Worm (Caenorhabditis elegans) whole organism, L4 larva: ENCODE results near the gene F57B1.9.

Source experiments
- F10B5.3 ChIP-seq: sonication (generic microtip); optimal IDR thresholded peaks from 2 replicates; lab custom pipeline; 2016; ENCODE audit warnings: mild to moderate bottlenecking, missing genetic modification characterization, missing compliant biosample characterization
- F37D6.2 ChIP-seq: sonication (generic microtip); optimal IDR thresholded peaks from 2 replicates; lab custom pipeline; 2016; ENCODE audit warnings: mild to moderate bottlenecking, missing genetic modification characterization, missing compliant biosample characterization
- F44E2.7 ChIP-seq: fragments of 200-800 bp; sonication (Bioruptor generic); IDR thresholded peaks from 2 replicates; pipeline ENCODE4 v2.1.2; 2022; ENCODE audit warnings: missing genetic modification characterization, missing compliant biosample characterization
- T20F7.1 ChIP-seq: fragments of 200-800 bp; sonication (Bioruptor generic); optimal IDR thresholded peaks from 2 replicates; lab custom pipeline; 2018; ENCODE audit warnings: mild to moderate bottlenecking, missing genetic modification characterization, missing compliant biosample characterization
- T26A8.4 ChIP-seq: fragments of 200-800 bp; sonication (Bioruptor generic); IDR thresholded peaks from 2 replicates; pipeline ENCODE4 v1.3.6; 2022; ENCODE audit warnings: missing genetic modification characterization, missing compliant biosample characterization
- Y5F2A.4 ChIP-seq: fragments of 200-800 bp; sonication (Bioruptor generic); optimal IDR thresholded peaks from 2 replicates; lab custom pipeline; 2018; ENCODE audit warnings: mild to moderate bottlenecking, missing genetic modification characterization, missing compliant biosample characterization
- Y75B8A.6 ChIP-seq: fragments of 200-800 bp; sonication (Bioruptor generic); IDR thresholded peaks from 2 replicates; pipeline ENCODE4 v1.3.6; 2022; ENCODE audit warnings: missing genetic modification reagents, missing genetic modification characterization, missing compliant biosample characterization
- aha-1 ChIP-seq: fragments of 150-350 bp; peaks from one replicate; lab custom pipeline; 2014; ENCODE audit warnings: missing biosample characterization, missing genetic modification characterization
- attf-4 ChIP-seq: sonication (generic microtip); optimal IDR thresholded peaks from 3 replicates; lab custom pipeline; 2017; ENCODE audit warnings: missing biosample characterization, missing genetic modification characterization
- ceh-28 ChIP-seq: fragments of 150-350 bp; optimal IDR thresholded peaks from 2 replicates; lab custom pipeline; 2014; ENCODE audit warnings: missing biosample characterization, missing genetic modification reagents, missing genetic modification characterization
- ceh-62 ChIP-seq: sonication (generic microtip); optimal IDR thresholded peaks from 2 replicates; lab custom pipeline; 2017; ENCODE audit warnings: missing biosample characterization, missing genetic modification characterization
- ceh-82 ChIP-seq: sonication (generic microtip); optimal IDR thresholded peaks from 2 replicates; lab custom pipeline; 2017; ENCODE audit warnings: missing biosample characterization, missing genetic modification characterization
- cey-2 ChIP-seq: sonication (generic microtip); optimal IDR thresholded peaks from 3 replicates; lab custom pipeline; 2017; ENCODE audit warnings: missing genetic modification characterization, mild to moderate bottlenecking, missing compliant biosample characterization, antibody characterized with exemption, borderline replicate concordance; ENCODE audit not compliant: insufficient read depth
- ctbp-1 ChIP-seq: fragments of 200-800 bp; sonication (Bioruptor generic); IDR thresholded peaks from 2 replicates; pipeline ENCODE4 v1.3.6; 2022; ENCODE audit warnings: missing genetic modification reagents, missing genetic modification characterization, missing compliant biosample characterization
- daf-12 ChIP-seq: fragments of 150-350 bp; optimal IDR thresholded peaks from 2 replicates; lab custom pipeline; 2014; ENCODE audit warnings: missing biosample characterization, missing genetic modification reagents, missing genetic modification characterization
- daf-19 ChIP-seq: fragments of 200-800 bp; sonication (Bioruptor generic); conservative IDR thresholded peaks from 2 replicates; pipeline ENCODE4 v1.3.6; 2022; ENCODE audit warnings: missing genetic modification characterization, missing compliant biosample characterization
- dmd-8 ChIP-seq: fragments of 200-800 bp; sonication (Bioruptor generic); IDR thresholded peaks from 2 replicates; pipeline ENCODE4 v1.3.6; 2022; ENCODE audit warnings: missing genetic modification characterization, missing compliant biosample characterization
- dve-1 ChIP-seq: sonication (generic microtip); optimal IDR thresholded peaks from 2 replicates; lab custom pipeline; 2017; ENCODE audit warnings: antibody characterized with exemption, mild to moderate bottlenecking, missing genetic modification characterization, missing compliant biosample characterization; ENCODE audit not compliant: insufficient read depth
- fkh-10 ChIP-seq: fragments of 150-350 bp; optimal IDR thresholded peaks from 2 replicates; lab custom pipeline; 2014; ENCODE audit warnings: missing biosample characterization, missing genetic modification reagents, missing genetic modification characterization
- fos-1 ChIP-seq: fragments of 150-350 bp; optimal IDR thresholded peaks from 2 replicates; lab custom pipeline; 2014; ENCODE audit warnings: missing biosample characterization, missing genetic modification characterization
- hlh-30 ChIP-seq: sonication (generic microtip); optimal IDR thresholded peaks from 2 replicates; lab custom pipeline; 2017; ENCODE audit warnings: antibody characterized with exemption, mild to moderate bottlenecking, missing genetic modification characterization, missing compliant biosample characterization; ENCODE audit not compliant: insufficient read depth
- hmg-1.1 ChIP-seq: fragments of 200-800 bp; sonication (Bioruptor generic); IDR thresholded peaks from 2 replicates; pipeline ENCODE4 v1.3.6; 2022; ENCODE audit warnings: missing genetic modification reagents, missing genetic modification characterization, missing compliant biosample characterization
- lin-1 ChIP-seq: fragments of 200-800 bp; sonication (Bioruptor generic); IDR thresholded peaks from 2 replicates; pipeline ENCODE4 v1.3.6; 2022; ENCODE audit warnings: missing genetic modification reagents, missing genetic modification characterization, missing compliant biosample characterization
- lin-15B ChIP-seq: fragments of 150-350 bp; sonication (generic microtip); optimal IDR thresholded peaks from 3 replicates; lab custom pipeline; 2014; ENCODE audit warnings: missing biosample characterization, missing genetic modification characterization
- lsy-2 ChIP-seq, 2 experiments: fragments of 150-350 bp in 1 of 2; sonication (generic microtip) in 1 of 2; optimal IDR thresholded peaks; 2 replicates each; lab custom pipeline; 2014 to 2017; ENCODE audit warnings: missing biosample characterization in 2 of 2, missing genetic modification characterization in 2 of 2
- mdl-1 ChIP-seq, 2 experiments: fragments of 150-350 bp in 1 of 2; sonication (generic microtip) in 1 of 2; optimal IDR thresholded peaks; 2 replicates each; lab custom pipeline; 2014 to 2017; ENCODE audit warnings: missing biosample characterization in 2 of 2, missing genetic modification characterization in 2 of 2
- mdt-29 ChIP-seq: fragments of 200-800 bp; sonication (Bioruptor generic); IDR thresholded peaks from 2 replicates; pipeline ENCODE4 v1.3.6; 2022; ENCODE audit warnings: missing genetic modification reagents, missing genetic modification characterization, missing compliant biosample characterization
- nhr-10 ChIP-seq: fragments of 150-350 bp; optimal IDR thresholded peaks from 2 replicates; lab custom pipeline; 2014; ENCODE audit warnings: missing biosample characterization, missing genetic modification characterization
- nhr-11 ChIP-seq: fragments of 150-350 bp; optimal IDR thresholded peaks from 2 replicates; lab custom pipeline; 2014; ENCODE audit warnings: missing biosample characterization, missing genetic modification characterization
- nhr-25 ChIP-seq: sonication (generic microtip); optimal IDR thresholded peaks from 2 replicates; lab custom pipeline; 2017; ENCODE audit warnings: missing genetic modification characterization, mild to moderate bottlenecking, missing compliant biosample characterization, antibody characterized with exemption, moderate library complexity, borderline replicate concordance; ENCODE audit not compliant: insufficient read depth
- nhr-28 ChIP-seq: fragments of 150-350 bp; optimal IDR thresholded peaks from 2 replicates; lab custom pipeline; 2014; ENCODE audit warnings: missing biosample characterization, missing genetic modification characterization
- nhr-42 ChIP-seq: fragments of 200-800 bp; sonication (Bioruptor generic); IDR thresholded peaks from 2 replicates; pipeline ENCODE4 v1.3.6; 2022; ENCODE audit warnings: missing genetic modification characterization, missing compliant biosample characterization
- nhr-48 ChIP-seq: sonication (generic microtip); optimal IDR thresholded peaks from 2 replicates; lab custom pipeline; 2016; ENCODE audit warnings: mild to moderate bottlenecking, missing genetic modification characterization, missing compliant biosample characterization
- nhr-77 ChIP-seq: fragments of 150-350 bp; optimal IDR thresholded peaks from 2 replicates; lab custom pipeline; 2014; ENCODE audit warnings: missing biosample characterization, missing genetic modification characterization
- pha-4 ChIP-seq, 2 experiments: fragments of 150-350 bp in 1 of 2; fragments of 200-800 bp in 1 of 2; sonication (Bioruptor generic) in 1 of 2; IDR thresholded peaks in 1 of 2; optimal IDR thresholded peaks in 1 of 2; 2 replicates each; pipeline versions ENCODE4 v1.3.6 to Lab custom; 2014 to 2022; ENCODE audit warnings: missing genetic modification characterization in 2 of 2, missing genetic modification reagents in 2 of 2, missing biosample characterization in 1 of 2, missing compliant biosample characterization in 1 of 2
- php-3 ChIP-seq: fragments of 200-800 bp; sonication (Bioruptor generic); IDR thresholded peaks from 2 replicates; pipeline ENCODE4 v1.3.6; 2022; ENCODE audit warnings: missing genetic modification reagents, missing genetic modification characterization, missing compliant biosample characterization
- rbr-2 ChIP-seq: sonication (generic microtip); optimal IDR thresholded peaks from 2 replicates; lab custom pipeline; 2016; ENCODE audit warnings: missing genotype, missing genetic modification characterization, missing compliant biosample characterization
- sdz-12 ChIP-seq: fragments of 200-800 bp; sonication (Bioruptor generic); optimal IDR thresholded peaks from 2 replicates; lab custom pipeline; 2018; ENCODE audit warnings: mild to moderate bottlenecking, missing genetic modification characterization, missing compliant biosample characterization
- set-16 ChIP-seq: fragments of 200-800 bp; sonication (Bioruptor generic); IDR thresholded peaks from 2 replicates; pipeline ENCODE4 v1.3.6; 2022; ENCODE audit warnings: missing genetic modification reagents, missing genetic modification characterization, missing compliant biosample characterization
- spr-3 ChIP-seq: fragments of 200-800 bp; sonication (Bioruptor generic); optimal IDR thresholded peaks from 2 replicates; lab custom pipeline; 2018; ENCODE audit warnings: mild to moderate bottlenecking, missing genetic modification characterization, missing compliant biosample characterization
- tra-1 ChIP-seq: fragments of 200-800 bp; sonication (Bioruptor generic); IDR thresholded peaks from 2 replicates; pipeline ENCODE4 v1.3.6; 2022; ENCODE audit warnings: missing genetic modification reagents, missing genetic modification characterization, missing compliant biosample characterization
- unc-130 ChIP-seq: sonication (generic microtip); optimal IDR thresholded peaks from 2 replicates; lab custom pipeline; 2016; ENCODE audit warnings: missing genetic modification reagents, missing genetic modification characterization, missing compliant biosample characterization
- unc-62 ChIP-seq, 3 experiments: fragments of 150-350 bp in 1 of 3; sonication (generic microtip); optimal IDR thresholded peaks in 2 of 3; peaks in 1 of 3; 1 replicate in 1 of 3; 2 replicates in 2 of 3; lab custom pipeline; 2014 to 2017; ENCODE audit warnings: missing biosample characterization in 3 of 3, missing genetic modification characterization in 3 of 3, missing genetic modification reagents in 3 of 3, missing genotype in 1 of 3
- vab-7 ChIP-seq: fragments of 200-800 bp; sonication (Bioruptor generic); IDR thresholded peaks from 2 replicates; pipeline ENCODE4 v1.3.6; 2022; ENCODE audit warnings: missing genetic modification reagents, missing genetic modification characterization, missing compliant biosample characterization
- zag-1 ChIP-seq: fragments of 150-350 bp; optimal IDR thresholded peaks from 2 replicates; lab custom pipeline; 2014; ENCODE audit warnings: missing biosample characterization, missing genetic modification characterization
- zip-11 ChIP-seq: fragments of 200-800 bp; sonication (Bioruptor generic); IDR thresholded peaks from 2 replicates; pipeline ENCODE4 v1.3.6; 2022; ENCODE audit warnings: missing genetic modification characterization, missing compliant biosample characterization
- ztf-7 ChIP-seq: fragments of 150-350 bp; optimal IDR thresholded peaks from 2 replicates; lab custom pipeline; 2014; ENCODE audit warnings: missing biosample characterization, missing genetic modification characterization

The F57B1.9 gene

ce11 chrV:13229538-13229937 is 31.8 kb upstream of the F57B1.9 start:
- TF ChIP-seq zip-11 (no peak), aha-1 (no peak), Y5F2A.4 (no peak), nhr-25 (tag; lab: Kevin White, UChicago) (no peak), cey-2 (tag; lab: Kevin White, UChicago) (no peak), nhr-42 (GFP tag; lab: Robert Waterston, UW) (no peak), ceh-62 (tag; lab: Kevin White, UChicago) (no peak)

ce11 chrV:13221066-13221465 is 23.3 kb upstream of the F57B1.9 start:
- TF ChIP-seq php-3 (GFP tag; lab: Robert Waterston, UW) (no peak), Y75B8A.6 (GFP tag; lab: Robert Waterston, UW) (no peak), dmd-8 (GFP tag; lab: Robert Waterston, UW) (no peak), set-16 (GFP tag; lab: Robert Waterston, UW) (no peak), fkh-10 (peak; percentile 45), hmg-1.1 (GFP tag; lab: Robert Waterston, UW) (no peak), ctbp-1 (GFP tag; lab: Robert Waterston, UW) (no peak), unc-62 (GFP tag; optimal IDR thresholded peaks at IDR 0.05 in 1 of 2; lab: Kevin White, UChicago) (peak in 1 of 2 experiments; percentile 92), unc-62 (tag; optimal IDR thresholded peaks at IDR 0.05; lab: Kevin White, UChicago) (no peak), ceh-28 (tag; lab: Kevin White, UChicago) (no peak), daf-19 (GFP tag; lab: Robert Waterston, UW) (no peak), lin-15B (tag; lab: Kevin White, UChicago) (no peak)

ce11 chrV:13212584-13212983 is 14.9 kb upstream of the F57B1.9 start:
- no peak for TF ChIP-seq attf-4 (tag; lab: Kevin White, UChicago)
- no peak for TF ChIP-seq vab-7
- no peak for TF ChIP-seq T20F7.1 (GFP tag; lab: Kevin White, UChicago)
- TF ChIP-seq daf-12 (tag; lab: Kevin White, UChicago) = no peak
- no peak for TF ChIP-seq ceh-82 (tag; lab: Kevin White, UChicago)
- peak; percentile 77; the same call in 1 of the 2 replicates for TF ChIP-seq tra-1 (GFP tag; lab: Robert Waterston, UW)
- peak in 1 of 2 experiments; percentile 59 for TF ChIP-seq mdl-1 (tag; optimal IDR thresholded peaks at IDR 0.05; lab: Kevin White, UChicago)
- no peak for TF ChIP-seq sdz-12 (GFP tag; lab: Kevin White, UChicago)
- no peak for TF ChIP-seq spr-3 (GFP tag; lab: Kevin White, UChicago)
- no peak; the same call in none of the 2 replicates for TF ChIP-seq php-3 (GFP tag; lab: Robert Waterston, UW)
- no peak for TF ChIP-seq F10B5.3
- TF ChIP-seq zag-1 = no peak
- no peak for TF ChIP-seq nhr-77 (tag; lab: Kevin White, UChicago)
- no peak for TF ChIP-seq lsy-2 (tag; optimal IDR thresholded peaks at IDR 0.05; lab: Kevin White, UChicago)
- no peak for TF ChIP-seq rbr-2
- no peak for TF ChIP-seq ctbp-1 (GFP tag; lab: Robert Waterston, UW)
- no peak for TF ChIP-seq ceh-28 (tag; lab: Kevin White, UChicago)
- no peak for TF ChIP-seq set-16 (GFP tag; lab: Robert Waterston, UW)
- no peak for TF ChIP-seq F37D6.2
- peak; percentile 90 for TF ChIP-seq nhr-28 (tag; lab: Kevin White, UChicago)
- no peak for TF ChIP-seq dve-1 (tag; lab: Kevin White, UChicago)
- no peak for TF ChIP-seq ceh-62 (tag; lab: Kevin White, UChicago)
- TF ChIP-seq mdt-29 (GFP tag; lab: Robert Waterston, UW) = no peak
- peak; percentile 46; the same call in 1 of the 2 replicates for TF ChIP-seq lin-1 (GFP tag; lab: Robert Waterston, UW)
- TF ChIP-seq fos-1 (tag; lab: Kevin White, UChicago) = no peak
- TF ChIP-seq nhr-11 = no peak
- TF ChIP-seq hlh-30 (tag; lab: Kevin White, UChicago) = no peak
- TF ChIP-seq pha-4 (GFP tag; IDR thresholded peaks at IDR 0.05; lab: Robert Waterston, UW) = no peak
- no peak for TF ChIP-seq pha-4 (tag; optimal IDR thresholded peaks at IDR 0.05; lab: Kevin White, UChicago)
- no peak for TF ChIP-seq nhr-10
- no peak for TF ChIP-seq F44E2.7 (GFP tag; lab: Robert Waterston, UW)
- peak; percentile 61 for TF ChIP-seq nhr-48 (tag; lab: Kevin White, UChicago)
- no peak for TF ChIP-seq T26A8.4 (GFP tag; lab: Robert Waterston, UW)
- no peak for TF ChIP-seq lin-15B (tag; lab: Kevin White, UChicago)
- TF ChIP-seq ztf-7 (tag; lab: Kevin White, UChicago) = no peak
- TF ChIP-seq unc-130 (GFP tag; lab: Kevin White, UChicago) = no peak
